Fruit fly (Drosophila melanogaster): Measurements from ENCODE around the gene SKIP.

DNA sequence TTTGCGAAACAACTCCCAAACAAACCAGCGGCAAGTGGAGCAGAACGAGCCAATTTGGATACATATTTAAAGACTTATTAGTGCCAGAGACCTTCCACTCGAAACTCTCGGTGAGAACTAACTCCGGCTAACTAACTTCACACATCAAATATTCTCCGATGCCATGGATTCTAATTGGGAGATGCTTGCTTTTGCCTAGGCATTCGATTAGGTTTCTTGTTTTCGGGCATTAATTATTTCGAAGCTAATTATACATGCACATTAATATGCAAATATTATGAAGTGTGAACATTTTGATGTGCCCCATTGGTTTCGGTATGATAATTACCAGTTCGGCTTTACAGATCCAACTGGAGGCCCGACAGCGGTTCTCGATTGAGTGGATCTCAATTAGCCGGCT, 208.5 kb downstream of the SKIP start, which contains the start of gene CG5386:
- TF ChIP-seq CG12768 (GFP tag; optimal IDR thresholded peaks at IDR 0.05): no peak
- no peak for TF ChIP-seq CG14711 (tag; optimal IDR thresholded peaks at IDR 0.05)
- no peak for TF ChIP-seq Crg-1 (GFP tag; optimal IDR thresholded peaks at IDR 0.05)
- TF ChIP-seq Clk (GFP tag; optimal IDR thresholded peaks at IDR 0.05): no peak
- TF ChIP-seq kay (GFP tag; ENCODE audit: borderline replicate concordance): no peak
- no peak for TF ChIP-seq bab1 (GFP tag; optimal IDR thresholded peaks at IDR 0.05)
- no peak for TF ChIP-seq tj (GFP tag; optimal IDR thresholded peaks at IDR 0.05)
- no peak for TF ChIP-seq CG1620 (GFP tag; optimal IDR thresholded peaks at IDR 0.05)
- TF ChIP-seq toe (GFP tag; optimal IDR thresholded peaks at IDR 0.05): no peak
